Worm (Caenorhabditis elegans): Measurements from ENCODE around the gene vha-3.

- TF ChIP-seq unc-62 (GFP tag; optimal IDR thresholded peaks at IDR 0.05) (no peak), nhr-90 (tag; optimal IDR thresholded peaks at IDR 0.05; ENCODE audit: poor library complexity) (no peak), ztf-11 (tag; optimal IDR thresholded peaks at IDR 0.05) (no peak), fos-1 (tag; optimal IDR thresholded peaks at IDR 0.05) (no peak), blmp-1 (tag; optimal IDR thresholded peaks at IDR 0.05) (no peak), lin-35 (GFP tag; optimal IDR thresholded peaks at IDR 0.05) (no peak), elt-2 (tag; optimal IDR thresholded peaks at IDR 0.05) (no peak), ztf-4 (tag; optimal IDR thresholded peaks at IDR 0.05) (no peak), lsy-2 (tag; optimal IDR thresholded peaks at IDR 0.05) (no peak)
Observed at ce11 chrIV:2314862-2315261, 883 bp downstream of the vha-3 start.

All from whole organism, L1 larva.